Worm (Caenorhabditis elegans): Measurements from ENCODE around the gene C17G1.14.

- TF ChIP-seq snpc-4 (tag; optimal IDR thresholded peaks at IDR 0.05), result no peak
- no peak for TF ChIP-seq nhr-237 (tag; optimal IDR thresholded peaks at IDR 0.05)
- TF ChIP-seq mep-1 (tag; optimal IDR thresholded peaks at IDR 0.05), result no peak
- no peak for TF ChIP-seq unc-39 (tag; optimal IDR thresholded peaks at IDR 0.05)
- no peak for TF ChIP-seq nhr-12 (tag; optimal IDR thresholded peaks at IDR 0.05)
Observed at ce11 chrX:9957449-9957848, 18.8 kb downstream of the C17G1.14 start.
